Fruit fly (Drosophila melanogaster) whole organism, wandering third instar larva: ENCODE measurements around the gene gammaSnap2.

Source experiments
- Dfd ChIP-seq: fragments of >200 bp; optimal IDR thresholded peaks from 2 replicates; lab custom pipeline; 2017; ENCODE audit warnings: missing biosample characterization, missing genetic modification characterization
- Hr83 ChIP-seq: fragments of 200-300 bp; sonication (Bioruptor generic); optimal IDR thresholded peaks from 2 replicates; lab custom pipeline; 2016; ENCODE audit warnings: missing biosample characterization, mild to moderate bottlenecking, missing genetic modification characterization, moderate library complexity; ENCODE audit not compliant: poor library complexity, severe bottlenecking
- N ChIP-seq: fragments of >200 bp; optimal IDR thresholded peaks from 2 replicates; lab custom pipeline; 2018; ENCODE audit warnings: missing biosample characterization, missing external identifiers, missing genetic modification characterization
- pan ChIP-seq: fragments of >200 bp; optimal IDR thresholded peaks from 2 replicates; lab custom pipeline; 2017
- tai ChIP-seq: sonication (Bioruptor generic); optimal IDR thresholded peaks from 2 replicates; lab custom pipeline; 2016; ENCODE audit warnings: missing biosample characterization, missing genetic modification characterization
- usp ChIP-seq: fragments of >200 bp; optimal IDR thresholded peaks from 2 replicates; lab custom pipeline; 2017; ENCODE audit warnings: missing biosample characterization, missing genetic modification characterization
- woc ChIP-seq: sonication (Bioruptor generic); optimal IDR thresholded peaks from 2 replicates; lab custom pipeline; 2016; ENCODE audit warnings: missing biosample characterization, mild to moderate bottlenecking, missing genetic modification characterization

- no peak for TF ChIP-seq tai (GFP tag; lab: Kevin White, UChicago)
- no peak for TF ChIP-seq woc (GFP tag; lab: Kevin White, UChicago)
- no peak for TF ChIP-seq usp
- TF ChIP-seq Hr83, result no peak
- TF ChIP-seq N, result no peak
- TF ChIP-seq pan, result no peak
- no peak for TF ChIP-seq Dfd (GFP tag; lab: Kevin White, UChicago)
These were observed 30.3 kb downstream of the gammaSnap2 start for dm6 chr3R:10090906-10091305.
